Worm (Caenorhabditis elegans) whole organism, young adult: Measurements from ENCODE around the gene pacs-1.

Experiments used
- B0336.3 ChIP-seq: fragments of 200-800 bp; sonication (Bioruptor generic); IDR thresholded peaks from 2 replicates; pipeline ENCODE4 v1.3.6; 2022; ENCODE audit warnings: missing genetic modification characterization, missing compliant biosample characterization
- F10E7.11 ChIP-seq: sonication (generic microtip); optimal IDR thresholded peaks from 2 replicates; lab custom pipeline; 2017; ENCODE audit warnings: mild to moderate bottlenecking, missing genetic modification characterization, moderate library complexity, missing compliant biosample characterization
- F57A8.1 ChIP-seq: fragments of 200-800 bp; sonication (Bioruptor generic); optimal IDR thresholded peaks from 2 replicates; lab custom pipeline; 2018; ENCODE audit warnings: mild to moderate bottlenecking, missing genetic modification characterization, moderate library complexity, missing compliant biosample characterization
- K12H6.12 ChIP-seq: fragments of 200-800 bp; sonication (Bioruptor generic); optimal IDR thresholded peaks from 2 replicates; lab custom pipeline; 2018; ENCODE audit warnings: mild to moderate bottlenecking, missing genetic modification characterization, missing compliant biosample characterization
- T07F8.4 ChIP-seq: sonication (generic microtip); optimal IDR thresholded peaks from 2 replicates; lab custom pipeline; 2016; ENCODE audit warnings: mild to moderate bottlenecking, missing genetic modification characterization, moderate library complexity, missing compliant biosample characterization
- T26A5.8 ChIP-seq: sonication (generic microtip); optimal IDR thresholded peaks from 2 replicates; lab custom pipeline; 2016; ENCODE audit warnings: missing genetic modification characterization, missing compliant biosample characterization
- ama-1 ChIP-seq, 3 experiments: fragments of 150-350 bp in 1 of 3; sonication (generic microtip) in 2 of 3; optimal IDR thresholded peaks; 2 replicates each; lab custom pipeline; 2014 to 2018; ENCODE audit warnings: missing biosample characterization in 2 of 3, missing genetic modification characterization in 2 of 3, missing genetic modification reagents in 2 of 3
- atf-7 ChIP-seq: sonication (generic microtip); optimal IDR thresholded peaks from 2 replicates; lab custom pipeline; 2017; ENCODE audit warnings: mild to moderate bottlenecking, missing genetic modification characterization, missing compliant biosample characterization
- ccch-3 ChIP-seq: fragments of 200-800 bp; sonication (Bioruptor generic); optimal IDR thresholded peaks from 2 replicates; lab custom pipeline; 2018; ENCODE audit warnings: mild to moderate bottlenecking, missing genetic modification characterization, missing compliant biosample characterization
- cebp-1 ChIP-seq, 2 experiments: fragments of 200-800 bp in 1 of 2; sonication (Bioruptor generic) in 1 of 2; sonication (generic microtip) in 1 of 2; IDR thresholded peaks in 1 of 2; optimal IDR thresholded peaks in 1 of 2; 2 replicates each; pipeline versions ENCODE4 v1.3.6 to Lab custom; 2017 to 2022; ENCODE audit warnings: missing compliant biosample characterization in 2 of 2, missing genetic modification characterization in 2 of 2, mild to moderate bottlenecking in 1 of 2, missing genetic modification reagents in 1 of 2, moderate library complexity in 1 of 2
- cebp-2 ChIP-seq: fragments of 200-800 bp; sonication (Bioruptor generic); IDR thresholded peaks from 2 replicates; pipeline ENCODE4 v1.3.6; 2022; ENCODE audit warnings: missing genetic modification characterization, missing compliant biosample characterization
- chd-7 ChIP-seq: sonication (generic microtip); optimal IDR thresholded peaks from 2 replicates; lab custom pipeline; 2016; ENCODE audit warnings: mild to moderate bottlenecking, missing genetic modification characterization, moderate library complexity, missing compliant biosample characterization
- die-1 ChIP-seq: sonication (generic microtip); optimal IDR thresholded peaks from 2 replicates; lab custom pipeline; 2016; ENCODE audit warnings: missing genotype, mild to moderate bottlenecking, missing genetic modification characterization, missing compliant biosample characterization
- dox-1 ChIP-seq: fragments of 200-800 bp; sonication (Bioruptor generic); IDR thresholded peaks from 2 replicates; pipeline ENCODE4 v1.3.6; 2022; ENCODE audit warnings: missing genetic modification reagents, missing genetic modification characterization, missing compliant biosample characterization
- egl-44 ChIP-seq: fragments of 200-800 bp; sonication (Bioruptor generic); IDR thresholded peaks from 2 replicates; pipeline ENCODE4 v1.3.6; 2022; ENCODE audit warnings: missing genetic modification reagents, missing genetic modification characterization, missing compliant biosample characterization
- egrh-3 ChIP-seq: fragments of 200-800 bp; sonication (Bioruptor generic); IDR thresholded peaks from 2 replicates; pipeline ENCODE4 v1.3.6; 2022; ENCODE audit warnings: missing genetic modification reagents, missing genetic modification characterization, missing compliant biosample characterization
- ekl-4 ChIP-seq: fragments of 200-800 bp; sonication (Bioruptor generic); IDR thresholded peaks from 2 replicates; pipeline ENCODE4 v1.3.6; 2022; ENCODE audit warnings: missing genetic modification reagents, missing genetic modification characterization, missing compliant biosample characterization
- ets-4 ChIP-seq: fragments of 200-800 bp; sonication (Bioruptor generic); optimal IDR thresholded peaks from 2 replicates; lab custom pipeline; 2018; ENCODE audit warnings: mild to moderate bottlenecking, missing genetic modification characterization, missing compliant biosample characterization
- gei-17 ChIP-seq: fragments of 200-800 bp; sonication (Bioruptor generic); optimal IDR thresholded peaks from 2 replicates; lab custom pipeline; 2018; ENCODE audit warnings: mild to moderate bottlenecking, missing genetic modification characterization, missing compliant biosample characterization
- him-1 ChIP-seq: sonication (generic microtip); optimal IDR thresholded peaks from 2 replicates; lab custom pipeline; 2016; ENCODE audit warnings: missing genotype, missing genetic modification reagents, missing genetic modification characterization, missing compliant biosample characterization
- hlh-26 ChIP-seq: fragments of 200-800 bp; sonication (Bioruptor generic); conservative IDR thresholded peaks from 2 replicates; pipeline ENCODE4 v1.3.6; 2022; ENCODE audit warnings: missing genetic modification reagents, missing genetic modification characterization, missing compliant biosample characterization
- hsf-1 ChIP-seq: fragments of 200-800 bp; sonication (Bioruptor generic); IDR thresholded peaks from 2 replicates; pipeline ENCODE4 v1.3.6; 2022; ENCODE audit warnings: missing genetic modification reagents, missing genetic modification characterization, missing compliant biosample characterization
- let-526 ChIP-seq: fragments of 200-800 bp; sonication (Bioruptor generic); IDR thresholded peaks from 2 replicates; pipeline ENCODE4 v1.3.6; 2022; ENCODE audit warnings: missing genetic modification reagents, missing genetic modification characterization, missing compliant biosample characterization
- lin-26 ChIP-seq: fragments of 200-800 bp; sonication (Bioruptor generic); IDR thresholded peaks from 2 replicates; pipeline ENCODE4 v1.3.6; 2022; ENCODE audit warnings: missing genetic modification reagents, missing genetic modification characterization, missing compliant biosample characterization
- lir-1 ChIP-seq: fragments of 200-800 bp; sonication (Bioruptor generic); conservative IDR thresholded peaks from 2 replicates; pipeline ENCODE4 v1.3.6; 2022; ENCODE audit warnings: missing genetic modification reagents, missing genetic modification characterization, missing compliant biosample characterization
- lsl-1 ChIP-seq: fragments of 200-800 bp; sonication (Bioruptor generic); optimal IDR thresholded peaks from 2 replicates; lab custom pipeline; 2018; ENCODE audit warnings: mild to moderate bottlenecking, missing genetic modification characterization, moderate library complexity, missing compliant biosample characterization
- madf-3 ChIP-seq: fragments of 200-800 bp; sonication (Bioruptor generic); IDR thresholded peaks from 2 replicates; pipeline ENCODE4 v1.3.6; 2022; ENCODE audit warnings: missing genetic modification reagents, missing genetic modification characterization, missing compliant biosample characterization
- nhr-80 ChIP-seq: sonication (generic microtip); optimal IDR thresholded peaks from 2 replicates; lab custom pipeline; 2016; ENCODE audit warnings: missing genetic modification characterization, missing compliant biosample characterization
- nhr-90 ChIP-seq: sonication (generic microtip); optimal IDR thresholded peaks from 2 replicates; lab custom pipeline; 2016; ENCODE audit warnings: missing genotype, mild to moderate bottlenecking, missing genetic modification characterization, missing compliant biosample characterization
- pbrm-1 ChIP-seq: fragments of 200-800 bp; sonication (Bioruptor generic); IDR thresholded peaks from 2 replicates; pipeline ENCODE4 v1.3.6; 2022; ENCODE audit warnings: missing genetic modification reagents, missing genetic modification characterization, missing compliant biosample characterization
- pha-4 ChIP-seq: fragments of 150-350 bp; sonication (generic microtip); optimal IDR thresholded peaks from 2 replicates; lab custom pipeline; 2014; ENCODE audit warnings: missing biosample characterization, missing genetic modification reagents, missing genetic modification characterization
- somi-1 ChIP-seq: fragments of 200-800 bp; sonication (Bioruptor generic); optimal IDR thresholded peaks from 2 replicates; lab custom pipeline; 2018; ENCODE audit warnings: mild to moderate bottlenecking, missing genetic modification characterization, missing compliant biosample characterization
- sptf-2 ChIP-seq: fragments of 200-800 bp; sonication (Bioruptor generic); optimal IDR thresholded peaks from 2 replicates; lab custom pipeline; 2018; ENCODE audit warnings: mild to moderate bottlenecking, missing genetic modification characterization, missing compliant biosample characterization
- ztf-3 ChIP-seq: fragments of 200-800 bp; sonication (Bioruptor generic); optimal IDR thresholded peaks from 2 replicates; lab custom pipeline; 2018; ENCODE audit warnings: mild to moderate bottlenecking, missing genetic modification characterization, missing compliant biosample characterization

Gene pacs-1

ce11 chrV:9217158-9217557 is at the start of gene pacs-1:
Gene pacs-1 (minus strand): TSS chrV:9217258.
- TF ChIP-seq F57A8.1 (GFP tag; lab: Kevin White, UChicago) (no peak), him-1 (tag; lab: Kevin White, UChicago) (no peak), die-1 (no peak), chd-7 (tag; lab: Kevin White, UChicago) (no peak), B0336.3 (GFP tag; lab: Robert Waterston, UW) (no peak), K12H6.12 (tag; lab: Kevin White, UChicago) (no peak), egrh-3 (GFP tag; lab: Robert Waterston, UW) (no peak), dox-1 (GFP tag; lab: Robert Waterston, UW) (no peak)

ce11 chrV:9266399-9266798 is 49.3 kb upstream of the pacs-1 start, which contains the start of gene slc-17.7:
Gene slc-17.7 (minus strand): TSS chrV:9266499.
- TF ChIP-seq F10E7.11 (no peak), die-1 (no peak), somi-1 (no peak), hlh-26 (GFP tag; lab: Robert Waterston, UW) (no peak), cebp-1 (GFP tag; IDR thresholded peaks at IDR 0.05; lab: Robert Waterston, UW) (no peak), cebp-1 (tag; optimal IDR thresholded peaks at IDR 0.05; lab: Kevin White, UChicago) (no peak), lin-26 (no peak), cebp-2 (GFP tag; lab: Robert Waterston, UW) (no peak), B0336.3 (GFP tag; lab: Robert Waterston, UW) (no peak), ama-1 (optimal IDR thresholded peaks at IDR 0.05; lab: Kevin White, UChicago) (no peak), ama-1 (GFP tag; optimal IDR thresholded peaks at IDR 0.05; lab: Kevin White, UChicago) (no peak), pbrm-1 (GFP tag; lab: Robert Waterston, UW) (no peak), T07F8.4 (tag; lab: Kevin White, UChicago) (no peak), madf-3 (GFP tag; lab: Robert Waterston, UW) (no peak), nhr-90 (tag; lab: Kevin White, UChicago) (no peak), gei-17 (GFP tag; lab: Kevin White, UChicago) (no peak), egrh-3 (GFP tag; lab: Robert Waterston, UW) (no peak), lir-1 (no peak), ztf-3 (GFP tag; lab: Kevin White, UChicago) (no peak), ekl-4 (no peak), T26A5.8 (tag; lab: Kevin White, UChicago) (no peak)

ce11 chrV:9262708-9263107 is 45.6 kb upstream of the pacs-1 start:
- TF ChIP-seq nhr-80 (peak; percentile 10), lsl-1 (GFP tag; lab: Kevin White, UChicago) (no peak)

- TF ChIP-seq F57A8.1 (GFP tag; lab: Kevin White, UChicago) (no peak), ets-4 (GFP tag; lab: Kevin White, UChicago) (no peak), hsf-1 (no peak), atf-7 (tag; lab: Kevin White, UChicago) (no peak)
Observed at ce11 chrV:9261492-9261891, 44.4 kb upstream of the pacs-1 start, which contains the start of gene nhr-36. Gene nhr-36 (minus strand): TSS chrV:9261592.

- no peak for TF ChIP-seq ccch-3 (GFP tag; lab: Kevin White, UChicago)
- no peak for TF ChIP-seq sptf-2
- no peak for TF ChIP-seq pha-4 (tag; lab: Kevin White, UChicago)
- TF ChIP-seq lir-1: no peak
- no peak for TF ChIP-seq let-526 (GFP tag; lab: Robert Waterston, UW)
- no peak for TF ChIP-seq egl-44 (GFP tag; lab: Robert Waterston, UW)
Observed at ce11 chrV:9260411-9260810, 43.4 kb upstream of the pacs-1 start.
